Worm (Caenorhabditis elegans): ENCODE results near the gene F26G1.1.
"Not testable (repeated sequence)": the region's sequence is repeated elsewhere in the genome, so short reads cannot be mapped to it uniquely, and the experiment has no call there.

The F26G1.1 gene

ce11 chrII:4811986-4812385, 20.6 kb downstream of the F26G1.1 start, which contains the start of gene rig-6:
TSS of gene rig-6 (minus strand) at chrII:4812086.
- TF ChIP-seq blmp-1 (tag; optimal IDR thresholded peaks at IDR 0.05) = no peak

DNA sequence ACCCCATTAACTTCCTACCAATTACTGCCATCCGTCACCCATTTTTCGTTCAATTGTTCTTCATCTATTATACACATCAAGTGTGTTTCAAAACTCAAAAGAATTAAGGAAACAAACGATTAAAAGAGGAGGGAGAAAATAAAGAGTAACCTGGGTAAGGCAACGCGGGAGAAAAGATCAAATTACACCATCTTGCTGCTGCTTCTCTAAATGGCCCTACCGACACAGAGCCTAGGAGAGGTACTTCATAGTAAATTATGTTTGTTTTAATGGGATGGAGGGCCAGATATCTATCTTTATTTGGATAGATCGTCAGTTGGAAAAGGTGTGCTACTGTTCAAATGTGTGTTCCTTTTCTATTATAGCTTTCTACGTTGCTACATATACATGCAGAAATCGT, 23.9 kb downstream of the F26G1.1 start:
- TF ChIP-seq lin-32 (GFP tag; optimal IDR thresholded peaks at IDR 0.05) (no peak), mls-2 (tag; optimal IDR thresholded peaks at IDR 0.05) (no peak), flh-1 (GFP tag; optimal IDR thresholded peaks at IDR 0.05) (no peak), pha-4 (tag; optimal IDR thresholded peaks at IDR 0.05) (no peak), sem-2 (GFP tag; optimal IDR thresholded peaks at IDR 0.05) (no peak), ceh-83 (GFP tag; optimal IDR thresholded peaks at IDR 0.05) (no peak), lsy-2 (tag; optimal IDR thresholded peaks at IDR 0.05) (no peak), mep-1 (tag; optimal IDR thresholded peaks at IDR 0.05) (no peak), hlh-1 (tag; optimal IDR thresholded peaks at IDR 0.05) (no peak), drap-1 (GFP tag; optimal IDR thresholded peaks at IDR 0.05) (no peak), zip-8 (tag; optimal IDR thresholded peaks at IDR 0.05) (no peak), mab-5 (tag; optimal IDR thresholded peaks at IDR 0.05) (no peak)

DNA sequence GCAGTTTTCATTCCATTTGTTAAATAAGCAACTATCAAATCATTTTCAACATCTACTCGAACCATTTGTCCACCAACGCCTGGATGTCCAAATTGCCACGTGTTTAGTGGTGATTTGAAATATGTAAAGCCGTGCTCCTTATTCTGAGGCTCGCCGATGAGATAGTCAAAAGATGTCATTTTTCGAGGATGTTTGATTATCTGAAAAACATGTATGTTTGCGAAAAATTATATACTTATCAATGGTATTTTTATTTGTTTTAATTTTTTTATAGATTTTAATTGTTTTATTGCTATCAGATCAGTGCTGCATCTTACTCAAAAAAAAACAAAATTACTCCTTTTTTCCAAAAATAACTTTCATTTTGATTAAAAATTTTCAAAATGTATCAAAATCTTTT, 27.4 kb downstream of the F26G1.1 start:
- no peak for TF ChIP-seq mep-1 (tag; optimal IDR thresholded peaks at IDR 0.05)

ce11 chrII:4821739-4822138, 30.3 kb downstream of the F26G1.1 start, which contains the start of gene lact-5:
TSS of gene lact-5 (minus strand) at chrII:4821739.
- TF ChIP-seq hlh-1 (tag; optimal IDR thresholded peaks at IDR 0.05) (no peak), elt-3 (tag; optimal IDR thresholded peaks at IDR 0.05) (no peak), nhr-76 (tag; optimal IDR thresholded peaks at IDR 0.05) (no peak), sptf-1 (tag; optimal IDR thresholded peaks at IDR 0.05) (no peak), ces-1 (GFP tag; optimal IDR thresholded peaks at IDR 0.05) (no peak), ceh-43 (GFP tag; optimal IDR thresholded peaks at IDR 0.05) (no peak), mab-5 (tag; optimal IDR thresholded peaks at IDR 0.05) (no peak), blmp-1 (tag; optimal IDR thresholded peaks at IDR 0.05) (peak; percentile 69)

ce11 chrII:4822610-4823009, 31.2 kb downstream of the F26G1.1 start:
- peak; percentile 96 for TF ChIP-seq zip-8 (tag; optimal IDR thresholded peaks at IDR 0.05)
- peak; percentile 70 for TF ChIP-seq nhr-2 (tag; optimal IDR thresholded peaks at IDR 0.05)
- no peak for TF ChIP-seq bed-3 (GFP tag; optimal IDR thresholded peaks at IDR 0.05)
- no peak for TF ChIP-seq elt-1 (tag; optimal IDR thresholded peaks at IDR 0.05; ENCODE audit: borderline replicate concordance, insufficient read depth)
- TF ChIP-seq ces-1 (GFP tag; optimal IDR thresholded peaks at IDR 0.05) = no peak
- TF ChIP-seq ham-2 (GFP tag; optimal IDR thresholded peaks at IDR 0.05) = no peak

DNA sequence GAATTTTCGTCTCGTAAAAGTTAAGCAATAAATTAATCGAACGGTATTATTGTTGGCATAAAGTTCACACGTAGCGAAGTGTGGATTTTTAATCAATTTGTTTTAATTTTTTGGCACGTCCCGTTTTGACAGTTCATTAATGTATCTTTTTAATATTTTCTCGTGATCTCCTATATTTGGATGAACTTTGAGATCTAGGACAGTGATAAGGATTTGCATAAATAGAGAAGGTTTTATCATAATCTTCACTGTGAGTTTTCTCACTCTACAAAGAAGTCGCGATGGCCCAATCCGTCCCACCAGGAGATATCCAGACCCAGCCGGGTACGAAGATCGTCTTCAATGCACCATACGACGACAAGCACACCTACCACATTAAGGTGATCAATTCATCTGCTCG, 33.7 kb downstream of the F26G1.1 start, which contains the start of the genes C33F10.8 and msp-40:
Gene C33F10.8, minus strand, starts transcription at position 101 of the 400 bp plus-strand sequence.
Gene msp-40, plus strand, starts transcription at position 282 of the 400 bp plus-strand sequence.
- not testable (repeated sequence) for TF ChIP-seq unc-39, ceh-39, M03D4.4 (tag; optimal IDR thresholded peaks at IDR 0.05)

DNA sequence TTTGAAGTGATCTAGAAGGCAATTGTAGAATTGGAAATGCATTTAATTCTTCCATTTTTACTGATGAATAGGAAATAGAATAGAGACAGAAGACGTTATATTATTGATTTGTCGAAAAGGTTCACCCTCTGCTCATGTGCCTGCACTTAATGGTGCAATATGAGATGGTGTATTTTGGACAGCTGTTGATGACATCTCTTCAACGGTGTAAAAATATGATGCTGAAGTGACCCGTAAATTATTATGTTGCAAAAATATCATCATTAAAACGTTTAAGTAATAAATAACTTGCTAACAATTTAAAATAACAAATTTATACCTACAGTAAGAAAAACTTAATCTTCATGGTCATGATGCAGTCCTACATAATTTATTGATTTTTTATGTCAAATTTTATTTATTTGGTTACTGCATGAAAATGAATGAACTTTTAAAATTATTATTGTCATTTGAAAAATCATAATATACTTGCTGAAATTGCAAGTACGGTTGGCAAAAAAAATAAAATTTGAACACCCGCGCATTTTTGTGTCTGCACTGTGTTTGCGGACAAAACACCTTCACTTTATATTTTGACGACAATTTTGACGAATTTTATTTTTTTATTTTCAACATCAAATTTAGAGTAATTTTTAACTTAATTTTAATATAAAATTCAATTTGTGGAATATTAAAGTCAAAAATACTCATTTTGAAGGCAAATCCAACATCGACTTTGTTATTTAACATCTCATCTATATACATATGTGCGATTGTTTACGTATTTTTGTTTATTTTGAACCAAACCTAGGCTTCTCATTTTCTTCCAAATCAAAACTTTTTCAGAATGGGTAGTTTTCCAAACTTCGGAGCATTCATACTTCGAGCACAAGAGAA, 36.6 kb downstream of the F26G1.1 start, which contains the start of the genes fbxb-88 and tbck-1:
Gene fbxb-88, minus strand, starts transcription at position 151 of the 876 bp plus-strand sequence.
Gene tbck-1, plus strand, starts transcription at position 826 of the 876 bp plus-strand sequence.
- no peak for TF ChIP-seq ceh-39 (tag; optimal IDR thresholded peaks at IDR 0.05)
- no peak for TF ChIP-seq nhr-76 (tag; optimal IDR thresholded peaks at IDR 0.05)
- no peak for TF ChIP-seq M03D4.4 (tag; optimal IDR thresholded peaks at IDR 0.05)
- TF ChIP-seq nhr-12 (tag; optimal IDR thresholded peaks at IDR 0.05) = no peak
- no peak for TF ChIP-seq sem-2 (GFP tag; optimal IDR thresholded peaks at IDR 0.05)
- no peak for TF ChIP-seq elt-3 (tag; optimal IDR thresholded peaks at IDR 0.05)
- peak; percentile 30 for TF ChIP-seq mep-1 (tag; optimal IDR thresholded peaks at IDR 0.05)
- TF ChIP-seq unc-62 (GFP tag; optimal IDR thresholded peaks at IDR 0.05) = peak; percentile 59
- peak; percentile 47 for TF ChIP-seq lsy-2 (tag; optimal IDR thresholded peaks at IDR 0.05)
- TF ChIP-seq unc-39 (tag; optimal IDR thresholded peaks at IDR 0.05) = no peak
- no peak for TF ChIP-seq pha-4 (tag; optimal IDR thresholded peaks at IDR 0.05)
- peak; percentile 88 for TF ChIP-seq hlh-1 (tag; optimal IDR thresholded peaks at IDR 0.05)
- no peak for TF ChIP-seq blmp-1 (tag; optimal IDR thresholded peaks at IDR 0.05)
- peak; percentile 52 for TF ChIP-seq cnd-1 (tag; optimal IDR thresholded peaks at IDR 0.05)
- peak; percentile 43 for TF ChIP-seq nhr-2 (tag; optimal IDR thresholded peaks at IDR 0.05)
- TF ChIP-seq ham-2 (GFP tag; optimal IDR thresholded peaks at IDR 0.05) = no peak
